Fruit fly (Drosophila melanogaster): ENCODE measurements around the gene PyK.
A peak's percentile ranks its signal among the peaks of the same experiment; 100 is the strongest.

PyK gene

DNA sequence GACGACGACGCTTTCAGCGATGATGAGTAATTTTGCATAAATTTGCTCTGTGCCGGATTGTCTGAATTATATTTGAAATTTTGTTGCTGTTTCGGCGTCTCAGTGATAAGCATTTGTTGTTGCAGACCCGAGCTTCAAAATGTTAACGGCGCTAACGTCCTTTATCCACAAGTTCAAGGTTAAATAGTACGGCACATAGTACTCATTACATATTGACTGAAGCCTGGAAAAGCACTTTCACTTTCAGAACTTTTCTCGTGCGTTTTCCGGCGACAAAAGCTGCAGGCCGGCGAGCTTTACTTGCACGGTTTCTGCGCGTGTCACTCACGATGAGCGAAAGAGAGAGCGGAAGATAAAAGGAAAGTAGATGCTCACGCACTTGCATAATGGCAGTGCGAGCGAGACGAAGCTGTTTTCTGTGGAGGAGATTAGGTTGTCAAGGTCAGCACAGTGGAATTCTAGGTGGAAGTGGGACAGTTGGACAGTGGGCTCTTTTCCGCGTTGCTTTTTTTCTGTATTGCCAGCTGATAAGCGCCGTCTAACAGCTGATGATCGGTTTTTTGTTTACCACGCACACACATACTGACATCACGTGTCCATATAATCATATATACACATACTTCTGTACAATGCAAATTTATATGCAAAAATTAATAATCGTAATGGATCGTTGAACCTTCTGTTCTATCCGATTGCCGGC, 891 bp downstream of the PyK start (continued):
- TF ChIP-seq otp (GFP tag; IDR thresholded peaks at IDR 0.05) = no peak
- no peak for TF ChIP-seq Xbp1 (GFP tag; optimal IDR thresholded peaks at IDR 0.05)
- TF ChIP-seq CG10366 (GFP tag; IDR thresholded peaks at IDR 0.05) = no peak
- TF ChIP-seq Neu2 (GFP tag; optimal IDR thresholded peaks at IDR 0.05; ENCODE audit: borderline replicate concordance) = no peak
- TF ChIP-seq bbx (GFP tag; IDR thresholded peaks at IDR 0.05; ENCODE audit: partially characterized antibody) = peak; percentile 59; the same call in 1 of the 2 replicates
- TF ChIP-seq Trl (optimal IDR thresholded peaks at IDR 0.05) = peak in 1 of 2 experiments; percentile 7
- TF ChIP-seq Trl (GFP tag; optimal IDR thresholded peaks at IDR 0.05) = no peak
- peak; percentile 60 for TF ChIP-seq nerfin-1 (tag; optimal IDR thresholded peaks at IDR 0.05)
- TF ChIP-seq NfI (GFP tag; optimal IDR thresholded peaks at IDR 0.05) = no peak
- no peak for TF ChIP-seq gt (GFP tag; IDR thresholded peaks at IDR 0.05)
- no peak for TF ChIP-seq CG2678 (tag; optimal IDR thresholded peaks at IDR 0.05)
- TF ChIP-seq CG33213 (GFP tag; optimal IDR thresholded peaks at IDR 0.05) = no peak
- no peak for TF ChIP-seq CG18599 (GFP tag; optimal IDR thresholded peaks at IDR 0.05)
- TF ChIP-seq CG7786 (GFP tag; optimal IDR thresholded peaks at IDR 0.05) = no peak
- TF ChIP-seq CG30431 (GFP tag; optimal IDR thresholded peaks at IDR 0.05) = no peak
- TF ChIP-seq bsh (GFP tag; optimal IDR thresholded peaks at IDR 0.05) = no peak
- TF ChIP-seq CG10565 (GFP tag; optimal IDR thresholded peaks at IDR 0.05) = no peak
- TF ChIP-seq pum (GFP tag; optimal IDR thresholded peaks at IDR 0.05) = no peak
- TF ChIP-seq dan (GFP tag; IDR thresholded peaks at IDR 0.05) = no peak
- TF ChIP-seq eyg (GFP tag; optimal IDR thresholded peaks at IDR 0.05) = no peak
- no peak for TF ChIP-seq CrebB (tag; optimal IDR thresholded peaks at IDR 0.05)
- TF ChIP-seq da (GFP tag; optimal IDR thresholded peaks at IDR 0.05) = no peak
- TF ChIP-seq cwo (GFP tag; optimal IDR thresholded peaks at IDR 0.05) = peak; percentile 74
- no peak for TF ChIP-seq gfzf (GFP tag; optimal IDR thresholded peaks at IDR 0.05)
- no peak for TF ChIP-seq CG10979 (tag; optimal IDR thresholded peaks at IDR 0.05)
- no peak for TF ChIP-seq ind (GFP tag; optimal IDR thresholded peaks at IDR 0.05)
- TF ChIP-seq Dbx (GFP tag; IDR thresholded peaks at IDR 0.05) = no peak
- peak; percentile 93 for TF ChIP-seq ERR (GFP tag; optimal IDR thresholded peaks at IDR 0.05)
- TF ChIP-seq Fer2 (tag; optimal IDR thresholded peaks at IDR 0.05) = no peak
- no peak for TF ChIP-seq CG15601 (tag; optimal IDR thresholded peaks at IDR 0.05)
- no peak for TF ChIP-seq HmgD (GFP tag; optimal IDR thresholded peaks at IDR 0.05)
- no peak for TF ChIP-seq CG4617 (GFP tag; optimal IDR thresholded peaks at IDR 0.05; ENCODE audit: borderline replicate concordance)
- no peak for TF ChIP-seq Six4 (GFP tag; optimal IDR thresholded peaks at IDR 0.05)
- TF ChIP-seq Dfd (GFP tag; optimal IDR thresholded peaks at IDR 0.05) = no peak
- no peak for TF ChIP-seq nau (GFP tag; optimal IDR thresholded peaks at IDR 0.05)
- no peak for TF ChIP-seq disco-r (GFP tag; optimal IDR thresholded peaks at IDR 0.05)
- TF ChIP-seq seq (GFP tag; IDR thresholded peaks at IDR 0.05) = no peak
- TF ChIP-seq ci (GFP tag; IDR thresholded peaks at IDR 0.05) = no peak
- TF ChIP-seq CG2199 (GFP tag; IDR thresholded peaks at IDR 0.05) = no peak
- no peak for TF ChIP-seq btn (GFP tag; optimal IDR thresholded peaks at IDR 0.05)
- no peak for TF ChIP-seq esg (GFP tag; conservative IDR thresholded peaks at IDR 0.05)
- 0 out of 3 replicates have a peak, but pooled peaks have one; percentile 11 for TF ChIP-seq mld (GFP tag; IDR thresholded peaks at IDR 0.05; ENCODE audit: partially characterized antibody)
- no peak for TF ChIP-seq pros (GFP tag; optimal IDR thresholded peaks at IDR 0.05)
- TF ChIP-seq nmo (GFP tag; optimal IDR thresholded peaks at IDR 0.05) = no peak
- no peak for TF ChIP-seq Atf-2 (GFP tag; optimal IDR thresholded peaks at IDR 0.05)
- TF ChIP-seq tx (GFP tag; optimal IDR thresholded peaks at IDR 0.05) = no peak
- no peak for TF ChIP-seq ATbp (GFP tag; optimal IDR thresholded peaks at IDR 0.05)
- TF ChIP-seq tll (GFP tag; optimal IDR thresholded peaks at IDR 0.05) = no peak
- TF ChIP-seq grau (tag; optimal IDR thresholded peaks at IDR 0.05) = no peak
- TF ChIP-seq Vsx1 (GFP tag; optimal IDR thresholded peaks at IDR 0.05) = no peak

Data from whole organism, embryonic.